Fruit fly (Drosophila melanogaster) whole organism, embryonic: Measurements from ENCODE around the gene Arfip.

Experiments used
- Abd-B ChIP-seq: fragments of 200-800 bp; sonication (Bioruptor generic); optimal IDR thresholded peaks from 2 replicates; lab custom pipeline; 2018; ENCODE audit warnings: missing biosample characterization, mild to moderate bottlenecking, missing genetic modification characterization, moderate library complexity
- Bdp1 ChIP-seq: fragments of 200-800 bp; sonication (Bioruptor generic); optimal IDR thresholded peaks from 3 replicates; lab custom pipeline; 2016; ENCODE audit warnings: missing biosample characterization, missing genetic modification characterization
- CG10565 ChIP-seq: fragments of 200-800 bp; sonication (Bioruptor generic); optimal IDR thresholded peaks from 3 replicates; lab custom pipeline; 2016; ENCODE audit warnings: missing biosample characterization, mild to moderate bottlenecking, missing genetic modification characterization
- CG11695 ChIP-seq: fragments of 200-800 bp; sonication (Bioruptor generic); IDR thresholded peaks from 3 replicates; pipeline ENCODE4 v1.3.6; 2022; ENCODE audit warnings: missing biosample characterization, missing genetic modification characterization
- CG1233 ChIP-seq: fragments of 200-800 bp; sonication (Bioruptor generic); optimal IDR thresholded peaks from 4 replicates; lab custom pipeline; 2018; ENCODE audit warnings: missing biosample characterization, mild to moderate bottlenecking, missing genetic modification characterization
- CG13775 ChIP-seq: fragments of 200-800 bp; sonication (Bioruptor generic); optimal IDR thresholded peaks from 3 replicates; lab custom pipeline; 2017; ENCODE audit warnings: missing biosample characterization, mild to moderate bottlenecking, missing genetic modification characterization
- CG17359 ChIP-seq: fragments of 200-800 bp; sonication (Bioruptor generic); optimal IDR thresholded peaks from 3 replicates; lab custom pipeline; 2018; ENCODE audit warnings: missing biosample characterization, mild to moderate bottlenecking, missing genetic modification characterization, moderate library complexity
- CG17612 ChIP-seq: fragments of 200-800 bp; sonication (Bioruptor generic); IDR thresholded peaks from 2 replicates; pipeline ENCODE4 v1.3.6; 2022; ENCODE audit warnings: missing biosample characterization, missing genetic modification characterization
- CG18599 ChIP-seq: fragments of 200-800 bp; sonication (Bioruptor generic); optimal IDR thresholded peaks from 3 replicates; lab custom pipeline; 2017; ENCODE audit warnings: missing biosample characterization, missing genetic modification characterization, mild to moderate bottlenecking, moderate library complexity, missing genetic modification reagents
- CG2202 ChIP-seq: fragments of 200-800 bp; sonication (Bioruptor generic); optimal IDR thresholded peaks from 2 replicates; lab custom pipeline; 2018; ENCODE audit warnings: missing biosample characterization, mild to moderate bottlenecking, missing genetic modification characterization
- CG2889 ChIP-seq: fragments of 200-800 bp; sonication (Bioruptor generic); IDR thresholded peaks from 3 replicates; pipeline ENCODE4 v1.3.6; 2022; ENCODE audit warnings: missing biosample characterization, missing genetic modification characterization
- CG30020 ChIP-seq: fragments of 200-800 bp; optimal IDR thresholded peaks from 2 replicates; lab custom pipeline; 2019; ENCODE audit warnings: missing biosample characterization, mild to moderate bottlenecking, missing genetic modification characterization, moderate library complexity
- CG32532 ChIP-seq: fragments of 200-800 bp; sonication (Bioruptor generic); IDR thresholded peaks from 2 replicates; pipeline ENCODE4 v1.3.6; 2022; ENCODE audit warnings: missing biosample characterization, missing genetic modification characterization
- CG32772 ChIP-seq: fragments of 200-800 bp; sonication (Bioruptor generic); IDR thresholded peaks from 2 replicates; pipeline ENCODE4 v1.3.6; 2022; ENCODE audit warnings: missing biosample characterization, missing genetic modification characterization
- CG33557 ChIP-seq: fragments of 200-800 bp; sonication (Bioruptor generic); optimal IDR thresholded peaks from 2 replicates; lab custom pipeline; 2019; ENCODE audit warnings: missing biosample characterization, mild to moderate bottlenecking, missing genetic modification characterization, moderate library complexity
- CG4360 ChIP-seq: fragments of 200-800 bp; sonication (Bioruptor generic); IDR thresholded peaks from 2 replicates; pipeline ENCODE4 v1.3.6; 2022; ENCODE audit warnings: missing biosample characterization, missing genetic modification characterization
- CG6683 ChIP-seq: fragments of 200-800 bp; sonication (Bioruptor generic); optimal IDR thresholded peaks from 2 replicates; lab custom pipeline; 2017; ENCODE audit warnings: missing biosample characterization, mild to moderate bottlenecking, missing genetic modification characterization, missing genetic modification reagents
- CG6813 ChIP-seq: fragments of 200-800 bp; sonication (Bioruptor generic); optimal IDR thresholded peaks from 2 replicates; lab custom pipeline; 2017; ENCODE audit warnings: missing biosample characterization, missing genetic modification characterization, mild to moderate bottlenecking, moderate library complexity, missing genetic modification reagents
- CG7556 ChIP-seq: fragments of 200-800 bp; sonication (Bioruptor generic); optimal IDR thresholded peaks from 2 replicates; lab custom pipeline; 2017; ENCODE audit warnings: missing biosample characterization, mild to moderate bottlenecking, missing genetic modification characterization
- CG7987 ChIP-seq: fragments of 200-800 bp; sonication (Bioruptor generic); optimal IDR thresholded peaks from 2 replicates; lab custom pipeline; 2018; ENCODE audit warnings: missing biosample characterization, mild to moderate bottlenecking, missing genetic modification characterization, moderate library complexity
- CG8388 ChIP-seq: fragments of 200-800 bp; sonication (Bioruptor generic); optimal IDR thresholded peaks from 2 replicates; lab custom pipeline; 2019; ENCODE audit warnings: missing biosample characterization, mild to moderate bottlenecking, missing genetic modification characterization, moderate library complexity
- CG9797 ChIP-seq: fragments of 200-800 bp; sonication (Bioruptor generic); optimal IDR thresholded peaks from 3 replicates; lab custom pipeline; 2018; ENCODE audit warnings: missing biosample characterization, mild to moderate bottlenecking, missing genetic modification characterization
- CHES-1-like ChIP-seq: fragments of 200-800 bp; sonication (Bioruptor generic); optimal IDR thresholded peaks from 2 replicates; lab custom pipeline; 2016; ENCODE audit warnings: missing biosample characterization, missing genetic modification characterization
- Dek ChIP-seq: fragments of 200-800 bp; sonication (Bioruptor generic); optimal IDR thresholded peaks from 3 replicates; lab custom pipeline; 2019; ENCODE audit warnings: missing biosample characterization, mild to moderate bottlenecking, missing genetic modification characterization, moderate library complexity
- E2f2 ChIP-seq: fragments of 200-800 bp; sonication (Bioruptor generic); IDR thresholded peaks from 2 replicates; pipeline ENCODE4 v1.3.6; 2022; ENCODE audit warnings: missing biosample characterization, missing genetic modification characterization
- Eip74EF ChIP-seq, 2 experiments: fragments of 200-800 bp in 1 of 2; fragments of >200 bp in 1 of 2; sonication (Bioruptor generic) in 1 of 2; optimal IDR thresholded peaks; 2 replicates each; lab custom pipeline; 2017 to 2019; ENCODE audit warnings: missing biosample characterization in 2 of 2, missing genetic modification characterization in 2 of 2, mild to moderate bottlenecking in 1 of 2, moderate library complexity in 1 of 2
- Gug ChIP-seq: fragments of 200-800 bp; sonication (Bioruptor generic); IDR thresholded peaks from 4 replicates; pipeline ENCODE4 v1.3.6; 2022; ENCODE audit warnings: missing biosample characterization, missing genetic modification characterization
- HLHmδ ChIP-seq: fragments of 200-800 bp; sonication (Bioruptor generic); optimal IDR thresholded peaks from 2 replicates; lab custom pipeline; 2018; ENCODE audit warnings: missing biosample characterization, mild to moderate bottlenecking, missing genetic modification characterization, moderate library complexity
- Mad ChIP-seq: fragments of 200-800 bp; sonication (Bioruptor generic); optimal IDR thresholded peaks from 2 replicates; lab custom pipeline; 2016; ENCODE audit warnings: missing biosample characterization, missing genetic modification characterization
- Mes4 ChIP-seq: fragments of 200-800 bp; sonication (Bioruptor generic); optimal IDR thresholded peaks from 2 replicates; lab custom pipeline; 2016; ENCODE audit warnings: missing biosample characterization, missing genetic modification characterization
- Myb ChIP-seq: fragments of 200-800 bp; sonication (Bioruptor generic); optimal IDR thresholded peaks from 2 replicates; lab custom pipeline; 2016; ENCODE audit warnings: missing biosample characterization, missing genetic modification characterization
- Nf-YC ChIP-seq: fragments of 200-800 bp; optimal IDR thresholded peaks from 3 replicates; lab custom pipeline; 2019; ENCODE audit warnings: missing biosample characterization, mild to moderate bottlenecking, missing genetic modification characterization, moderate library complexity
- Opbp ChIP-seq: fragments of 200-800 bp; sonication (Bioruptor generic); IDR thresholded peaks from 3 replicates; pipeline ENCODE4 v1.3.6; 2022; ENCODE audit warnings: missing biosample characterization, missing genetic modification characterization; ENCODE audit not compliant: partially characterized antibody
- Ssrp ChIP-seq: fragments of 200-800 bp; sonication (Bioruptor generic); optimal IDR thresholded peaks from 2 replicates; lab custom pipeline; 2018; ENCODE audit warnings: missing biosample characterization, mild to moderate bottlenecking, missing genetic modification characterization, moderate library complexity
- Vsx1 ChIP-seq: fragments of 200-800 bp; sonication (Bioruptor generic); optimal IDR thresholded peaks from 2 replicates; lab custom pipeline; 2017; ENCODE audit warnings: missing biosample characterization, mild to moderate bottlenecking, missing genetic modification characterization, missing genetic modification reagents
- ash1 ChIP-seq: fragments of 200-800 bp; sonication (Bioruptor generic); optimal IDR thresholded peaks from 2 replicates; lab custom pipeline; 2018; ENCODE audit warnings: missing biosample characterization, mild to moderate bottlenecking, missing genetic modification characterization
- az2 ChIP-seq: fragments of 200-800 bp; sonication (Bioruptor generic); optimal IDR thresholded peaks from 3 replicates; lab custom pipeline; 2016; ENCODE audit warnings: missing biosample characterization, missing genetic modification characterization
- btn ChIP-seq: fragments of 200-800 bp; sonication (Bioruptor generic); optimal IDR thresholded peaks from 2 replicates; lab custom pipeline; 2016; ENCODE audit warnings: missing biosample characterization, missing genetic modification characterization
- cas ChIP-seq: fragments of 200-800 bp; sonication (Bioruptor generic); IDR thresholded peaks from 2 replicates; pipeline ENCODE4 v1.3.6; 2022; ENCODE audit warnings: missing biosample characterization, missing genetic modification characterization
- chinmo ChIP-seq: fragments of 200-800 bp; sonication (Bioruptor generic); IDR thresholded peaks from 4 replicates; pipeline ENCODE4 v1.3.6; 2022; ENCODE audit warnings: missing biosample characterization, missing genetic modification characterization; ENCODE audit not compliant: partially characterized antibody
- hb ChIP-seq: fragments of 200-800 bp; sonication (Bioruptor generic); IDR thresholded peaks from 3 replicates; pipeline ENCODE4 v1.3.6; 2022; ENCODE audit warnings: missing biosample characterization, missing genetic modification characterization; ENCODE audit not compliant: partially characterized antibody
- kay ChIP-seq: fragments of 200-800 bp; sonication (Bioruptor generic); optimal IDR thresholded peaks from 2 replicates; lab custom pipeline; 2016; ENCODE audit warnings: missing biosample characterization, missing genetic modification characterization
- nau ChIP-seq: fragments of 200-800 bp; sonication (Bioruptor generic); optimal IDR thresholded peaks from 3 replicates; lab custom pipeline; 2017; ENCODE audit warnings: missing biosample characterization, mild to moderate bottlenecking, missing genetic modification characterization, missing genetic modification reagents
- onecut ChIP-seq: fragments of 200-800 bp; sonication (Bioruptor generic); IDR thresholded peaks from 2 replicates; pipeline ENCODE4 v1.3.6; 2022; ENCODE audit warnings: missing biosample characterization, missing genetic modification characterization
- sim ChIP-seq: fragments of 200-800 bp; sonication (Bioruptor generic); IDR thresholded peaks from 2 replicates; pipeline ENCODE4 v1.3.6; 2022; ENCODE audit warnings: missing biosample characterization, missing genetic modification characterization
- so ChIP-seq: fragments of 200-800 bp; sonication (Bioruptor generic); IDR thresholded peaks from 3 replicates; pipeline ENCODE4 v1.3.6; 2022; ENCODE audit warnings: missing biosample characterization, missing genetic modification characterization
- tgo ChIP-seq: fragments of 200-800 bp; sonication (Bioruptor generic); IDR thresholded peaks from 3 replicates; pipeline ENCODE4 v1.3.6; 2022; ENCODE audit warnings: missing biosample characterization, missing genetic modification characterization
- tll ChIP-seq, 2 experiments: fragments of 200-800 bp in 1 of 2; fragments of >200 bp in 1 of 2; sonication (Bioruptor generic) in 1 of 2; optimal IDR thresholded peaks; 2 replicates each; lab custom pipeline; 2017 to 2019; ENCODE audit warnings: missing biosample characterization in 2 of 2, missing genetic modification characterization in 2 of 2, mild to moderate bottlenecking in 1 of 2, moderate library complexity in 1 of 2
- vvl ChIP-seq: fragments of 200-800 bp; sonication (Bioruptor generic); IDR thresholded peaks from 2 replicates; pipeline ENCODE4 v1.3.6; 2022; ENCODE audit warnings: missing biosample characterization, missing genetic modification characterization

Arfip gene

DNA sequence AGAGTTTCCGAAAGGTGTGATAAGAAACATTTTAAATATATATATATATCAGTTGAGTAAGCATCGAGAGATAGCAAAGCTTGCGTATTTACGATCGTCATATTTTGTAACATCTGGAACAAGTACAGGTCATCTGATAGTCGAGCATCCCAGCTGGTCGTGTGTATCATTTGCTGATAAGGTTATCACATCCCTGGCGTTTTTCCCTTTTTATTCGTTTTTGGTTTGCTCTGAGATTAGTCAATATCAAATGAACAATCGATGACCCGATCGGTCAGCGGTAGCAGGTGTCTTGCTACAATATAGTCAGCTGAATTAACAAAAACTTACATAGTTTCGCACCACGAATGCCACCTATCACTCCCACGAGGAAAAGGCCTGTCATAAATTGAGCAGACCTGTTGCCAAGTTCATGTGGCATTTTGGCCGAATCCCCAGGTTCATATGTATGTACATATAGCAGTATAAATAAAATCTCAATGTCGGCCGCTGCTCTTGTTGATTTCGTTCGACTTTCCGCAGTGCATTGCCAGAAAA is 33.9 kb downstream of the Arfip start (continued):
- TF ChIP-seq nau (peak; percentile 16), Nf-YC (no peak), so (GFP tag; lab: Robert Waterston, UW) (no peak), tll (GFP tag; optimal IDR thresholded peaks at IDR 0.05; lab: Kevin White, UChicago) (no peak), Bdp1 (GFP tag; lab: Kevin White, UChicago) (no peak), CG10565 (no peak), CG32532 (GFP tag; lab: Robert Waterston, UW) (peak; percentile 68), onecut (no peak), kay (GFP tag; lab: Kevin White, UChicago) (peak; percentile 53), Mes4 (GFP tag; lab: Kevin White, UChicago) (no peak), cas (GFP tag; lab: Robert Waterston, UW) (no peak), hb (GFP tag; lab: Robert Waterston, UW) (no peak), CG2889 (GFP tag; lab: Robert Waterston, UW) (no peak), Abd-B (GFP tag; lab: Kevin White, UChicago) (peak; percentile 40), az2 (GFP tag; lab: Kevin White, UChicago) (peak; percentile 51), CG6813 (GFP tag; lab: Kevin White, UChicago) (peak; percentile 35), CG6683 (GFP tag; lab: Kevin White, UChicago) (no peak), CG9797 (GFP tag; lab: Kevin White, UChicago) (no peak), vvl (peak; percentile 68), CG13775 (GFP tag; lab: Kevin White, UChicago) (peak; percentile 24), CG33557 (GFP tag; lab: Kevin White, UChicago) (no peak), CG7556 (peak; percentile 51), Gug (GFP tag; lab: Robert Waterston, UW) (peak; percentile 33; the same call in 1 of the 4 replicates), CG32772 (GFP tag; lab: Robert Waterston, UW) (0 out of 2 replicates have a peak, but pooled peaks have one; percentile 32), Myb (no peak), HLHmδ (no peak), CG17359 (tag; lab: Kevin White, UChicago) (peak; percentile 55), sim (GFP tag; lab: Robert Waterston, UW) (no peak), CG11695 (GFP tag; lab: Robert Waterston, UW) (peak; percentile 52; the same call in 1 of the 3 replicates), btn (GFP tag; lab: Kevin White, UChicago) (no peak), Opbp (no peak), ash1 (GFP tag; lab: Kevin White, UChicago) (no peak), Mad (GFP tag; lab: Kevin White, UChicago) (no peak), CG1233 (peak; percentile 58), Eip74EF (GFP tag; optimal IDR thresholded peaks at IDR 0.05; lab: Kevin White, UChicago) (no peak), Dek (tag; lab: Kevin White, UChicago) (peak; percentile 75), Ssrp (peak; percentile 27), CG7987 (no peak), E2f2 (peak; percentile 19; the same call in 1 of the 2 replicates), CG18599 (GFP tag; lab: Kevin White, UChicago) (peak; percentile 82), Vsx1 (GFP tag; lab: Kevin White, UChicago) (no peak), CG8388 (GFP tag; lab: Kevin White, UChicago) (peak; percentile 17), CG17612 (GFP tag; lab: Robert Waterston, UW) (no peak), CG4360 (GFP tag; lab: Robert Waterston, UW) (no peak), CG30020 (no peak), CHES-1-like (GFP tag; lab: Kevin White, UChicago) (no peak), chinmo (GFP tag; lab: Robert Waterston, UW) (peak; percentile 61; the same call in 1 of the 4 replicates), tgo (peak; percentile 61; the same call in 2 of the 3 replicates), CG2202 (no peak)
